Fruit fly (Drosophila melanogaster) whole organism: Measurements from ENCODE around the gene CG17344.

Experiments
- CG8478 ChIP-seq: fragments of >200 bp; optimal IDR thresholded peaks from 2 replicates; lab custom pipeline; 2018; ENCODE audit warnings: inconsistent platforms
- Dll ChIP-seq: fragments of >200 bp; optimal IDR thresholded peaks from 2 replicates; lab custom pipeline; 2017
- EcR ChIP-seq, 2 experiments: fragments of >200 bp; optimal IDR thresholded peaks; 2 replicates each; lab custom pipeline; 2017; ENCODE audit warnings: missing biosample characterization in 2 of 2, missing genetic modification characterization in 2 of 2, missing genetic modification reagents in 2 of 2
- pan ChIP-seq: fragments of >200 bp; optimal IDR thresholded peaks from 2 replicates; lab custom pipeline; 2017
- psq ChIP-seq: fragments of >200 bp; optimal IDR thresholded peaks from 2 replicates; lab custom pipeline; 2017
- usp ChIP-seq: fragments of >200 bp; optimal IDR thresholded peaks from 2 replicates; lab custom pipeline; 2017; ENCODE audit warnings: missing biosample characterization, missing genetic modification characterization, mixed read lengths

DNA sequence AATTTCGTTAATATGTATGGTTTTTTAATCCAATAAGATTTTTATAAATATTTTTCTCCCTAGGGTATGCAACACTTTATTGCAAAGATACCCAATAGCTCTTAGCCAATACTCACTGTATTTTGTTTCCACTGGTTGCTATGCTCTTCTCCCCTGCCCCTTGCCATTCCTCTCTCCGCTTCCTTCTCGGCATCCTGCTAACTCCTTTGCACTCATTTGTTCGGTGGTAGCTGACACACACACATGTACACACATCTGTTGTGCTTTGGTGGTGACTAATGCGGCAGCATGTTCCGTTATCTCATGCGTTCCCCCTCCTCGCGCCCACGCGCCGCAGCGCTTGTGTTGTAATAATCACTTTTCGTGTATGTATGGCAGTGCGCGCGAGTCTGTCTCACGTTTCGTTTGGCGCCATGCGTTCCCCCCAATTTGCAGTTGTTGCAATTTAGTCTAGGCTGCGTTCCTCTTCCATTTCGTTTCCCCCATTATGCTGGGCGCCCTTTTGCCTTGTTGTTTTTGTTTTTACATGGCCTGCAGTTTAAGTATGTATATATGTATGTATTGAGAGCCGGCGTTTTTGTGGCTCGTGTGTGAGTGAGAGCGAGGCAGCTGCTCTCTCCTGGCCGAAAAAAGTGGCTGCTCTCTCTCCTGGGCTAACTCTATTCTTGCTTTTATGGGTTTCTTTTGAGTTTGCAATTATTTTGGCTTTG is 33.1 kb downstream of the CG17344 start, which contains the start of gene Polr1D:
- TF ChIP-seq usp (no peak), psq (no peak), EcR (GFP tag; optimal IDR thresholded peaks at IDR 0.05; lab: Kevin White, UChicago) (no peak), CG8478 (lab: Kevin White, UChicago) (no peak), Dll (lab: Kevin White, UChicago) (peak; percentile 69), pan (lab: Kevin White, UChicago) (no peak)
